Worm (Caenorhabditis elegans) whole organism, late embryonic: ENCODE data around the gene hpo-30.
A peak's percentile ranks its signal among the peaks of the same experiment; 100 is the strongest.

ENCODE experiments used
- ama-1 ChIP-seq: fragments of 150-350 bp; optimal IDR thresholded peaks from 2 replicates; lab custom pipeline; 2014
- ceh-18 ChIP-seq: sonication (generic microtip); optimal IDR thresholded peaks from 2 replicates; lab custom pipeline; 2016; ENCODE audit warnings: missing genetic modification characterization, missing compliant biosample characterization
- ceh-9 ChIP-seq: sonication (generic microtip); optimal IDR thresholded peaks from 2 replicates; lab custom pipeline; 2016; ENCODE audit warnings: mild to moderate bottlenecking, missing genetic modification characterization, inconsistent platforms, missing compliant biosample characterization
- dmd-4 ChIP-seq: sonication (generic microtip); optimal IDR thresholded peaks from 2 replicates; lab custom pipeline; 2016; ENCODE audit warnings: borderline replicate concordance, missing genetic modification characterization, missing compliant biosample characterization
- elt-2 ChIP-seq: sonication (generic microtip); optimal IDR thresholded peaks from 2 replicates; lab custom pipeline; 2016; ENCODE audit warnings: missing genetic modification reagents, missing genetic modification characterization, missing compliant biosample characterization
- hlh-8 ChIP-seq: sonication (generic microtip); optimal IDR thresholded peaks from 2 replicates; lab custom pipeline; 2016; ENCODE audit warnings: missing genotype, missing genetic modification characterization, missing compliant biosample characterization
- nhr-11 ChIP-seq: fragments of 150-350 bp; optimal IDR thresholded peaks from 2 replicates; lab custom pipeline; 2014; ENCODE audit warnings: missing biosample characterization, missing genetic modification characterization
- npax-4 ChIP-seq: sonication (generic microtip); optimal IDR thresholded peaks from 2 replicates; lab custom pipeline; 2016; ENCODE audit warnings: missing genetic modification characterization, missing compliant biosample characterization
- odd-2 ChIP-seq: sonication (generic microtip); optimal IDR thresholded peaks from 2 replicates; lab custom pipeline; 2017; ENCODE audit warnings: antibody characterized with exemption, mild to moderate bottlenecking, missing genetic modification characterization, missing compliant biosample characterization
- pat-9 ChIP-seq: fragments of 200-800 bp; sonication (Bioruptor generic); optimal IDR thresholded peaks from 2 replicates; lab custom pipeline; 2018; ENCODE audit warnings: mild to moderate bottlenecking, missing genetic modification characterization, moderate library complexity, missing compliant biosample characterization
- pqm-1 ChIP-seq: sonication (generic microtip); optimal IDR thresholded peaks from 2 replicates; lab custom pipeline; 2016; ENCODE audit warnings: missing genetic modification characterization, missing compliant biosample characterization
- rnt-1 ChIP-seq: sonication (generic microtip); optimal IDR thresholded peaks from 2 replicates; lab custom pipeline; 2016; ENCODE audit warnings: missing genetic modification characterization, missing compliant biosample characterization
- sox-4 ChIP-seq: sonication (generic microtip); optimal IDR thresholded peaks from 2 replicates; lab custom pipeline; 2017; ENCODE audit warnings: mild to moderate bottlenecking, missing genetic modification characterization, inconsistent platforms, missing compliant biosample characterization

- TF ChIP-seq dmd-4 (tag; lab: Kevin White, UChicago) (peak; percentile 99), npax-4 (tag; lab: Kevin White, UChicago) (peak; percentile 99), ama-1 (lab: Kevin White, UChicago) (peak; percentile 80), nhr-11 (tag; lab: Kevin White, UChicago) (no peak), sox-4 (tag; lab: Kevin White, UChicago) (peak; percentile 100), pqm-1 (peak; percentile 99), rnt-1 (tag; lab: Kevin White, UChicago) (peak; percentile 99), ceh-9 (tag; lab: Kevin White, UChicago) (peak; percentile 100), odd-2 (tag; lab: Kevin White, UChicago) (peak; percentile 94), hlh-8 (peak; percentile 98), pat-9 (tag; lab: Kevin White, UChicago) (peak; percentile 100), elt-2 (peak; percentile 100), ceh-18 (peak; percentile 99)
These were observed 6.6 kb downstream of the hpo-30 start for ce11 chrV:12303453-12304077.
